Fruit fly (Drosophila melanogaster) whole organism, embryonic: ENCODE results near the gene CG42329.

Source experiments
- Atf-2 ChIP-seq: fragments of 200-800 bp; sonication (Bioruptor generic); optimal IDR thresholded peaks from 2 replicates; lab custom pipeline; 2016; ENCODE audit warnings: missing biosample characterization, missing genetic modification characterization
- Atf6 ChIP-seq: fragments of 200-800 bp; sonication (Bioruptor generic); IDR thresholded peaks from 2 replicates; pipeline ENCODE4 v1.3.6; 2022; ENCODE audit warnings: missing biosample characterization, missing genetic modification characterization
- CG10979 ChIP-seq: fragments of 200-800 bp; sonication (Bioruptor generic); optimal IDR thresholded peaks from 2 replicates; lab custom pipeline; 2018; ENCODE audit warnings: missing biosample characterization, mild to moderate bottlenecking, missing genetic modification characterization, moderate library complexity
- CG11085 ChIP-seq: fragments of 200-800 bp; sonication (Bioruptor generic); IDR thresholded peaks from 2 replicates; pipeline ENCODE4 v1.3.6; 2022; ENCODE audit warnings: missing biosample characterization, missing genetic modification characterization
- CG11247 ChIP-seq: fragments of 200-800 bp; sonication (Bioruptor generic); IDR thresholded peaks from 2 replicates; pipeline ENCODE4 v1.3.6; 2022; ENCODE audit warnings: missing biosample characterization, missing genetic modification characterization
- CG12391 ChIP-seq: fragments of 200-800 bp; sonication (Bioruptor generic); optimal IDR thresholded peaks from 3 replicates; lab custom pipeline; 2018; ENCODE audit warnings: missing biosample characterization, mild to moderate bottlenecking, missing genetic modification characterization, moderate library complexity
- CG1602 ChIP-seq: fragments of 200-800 bp; sonication (Bioruptor generic); optimal IDR thresholded peaks from 3 replicates; lab custom pipeline; 2016; ENCODE audit warnings: missing biosample characterization, missing genetic modification characterization
- CG16863 ChIP-seq: fragments of 200-800 bp; sonication (Bioruptor generic); optimal IDR thresholded peaks from 3 replicates; lab custom pipeline; 2016; ENCODE audit warnings: missing biosample characterization, missing genetic modification characterization
- CG17186 ChIP-seq: fragments of 200-800 bp; sonication (Bioruptor generic); optimal IDR thresholded peaks from 3 replicates; lab custom pipeline; 2017; ENCODE audit warnings: missing biosample characterization, missing genetic modification reagents, missing genetic modification characterization
- CG17568 ChIP-seq: fragments of 200-800 bp; sonication (Bioruptor generic); optimal IDR thresholded peaks from 2 replicates; lab custom pipeline; 2018; ENCODE audit warnings: missing biosample characterization, mild to moderate bottlenecking, missing genetic modification characterization, moderate library complexity
- CG17612 ChIP-seq: fragments of 200-800 bp; sonication (Bioruptor generic); IDR thresholded peaks from 2 replicates; pipeline ENCODE4 v1.3.6; 2022; ENCODE audit warnings: missing biosample characterization, missing genetic modification characterization
- CG2712 ChIP-seq: fragments of 200-800 bp; optimal IDR thresholded peaks from 3 replicates; lab custom pipeline; 2019; ENCODE audit warnings: missing biosample characterization, mild to moderate bottlenecking, missing genetic modification characterization, moderate library complexity
- CG32772 ChIP-seq: fragments of 200-800 bp; sonication (Bioruptor generic); IDR thresholded peaks from 2 replicates; pipeline ENCODE4 v1.3.6; 2022; ENCODE audit warnings: missing biosample characterization, missing genetic modification characterization
- CG4404 ChIP-seq: fragments of 200-800 bp; sonication (Bioruptor generic); IDR thresholded peaks from 2 replicates; pipeline ENCODE4 v1.3.6; 2022; ENCODE audit warnings: missing biosample characterization, missing genetic modification characterization
- CG6765 ChIP-seq: fragments of 200-800 bp; sonication (Bioruptor generic); optimal IDR thresholded peaks from 3 replicates; lab custom pipeline; 2017; ENCODE audit warnings: missing biosample characterization, mild to moderate bottlenecking, missing genetic modification characterization
- CG7357 ChIP-seq: fragments of 200-800 bp; sonication (Bioruptor generic); IDR thresholded peaks from 3 replicates; pipeline ENCODE4 v1.3.6; 2022; ENCODE audit warnings: missing biosample characterization, missing genetic modification characterization
- CG7372 ChIP-seq: fragments of 200-800 bp; sonication (Bioruptor generic); IDR thresholded peaks from 2 replicates; pipeline ENCODE4 v1.3.6; 2022; ENCODE audit warnings: missing biosample characterization, missing genetic modification characterization
- H15 ChIP-seq: fragments of 200-800 bp; sonication (Bioruptor generic); IDR thresholded peaks from 3 replicates; pipeline ENCODE4 v1.3.6; 2022; ENCODE audit warnings: missing biosample characterization, missing genetic modification characterization
- HHEX ChIP-seq: fragments of 200-800 bp; sonication (Bioruptor generic); optimal IDR thresholded peaks from 3 replicates; lab custom pipeline; 2017; ENCODE audit warnings: missing biosample characterization, mild to moderate bottlenecking, missing genetic modification characterization, missing genetic modification reagents
- HLH54F ChIP-seq: fragments of 200-800 bp; sonication (Bioruptor generic); optimal IDR thresholded peaks from 3 replicates; lab custom pipeline; 2016; ENCODE audit warnings: missing biosample characterization, missing genetic modification characterization
- Hmr ChIP-seq: fragments of 200-800 bp; sonication (Bioruptor generic); optimal IDR thresholded peaks from 3 replicates; lab custom pipeline; 2017; ENCODE audit warnings: mild to moderate bottlenecking, missing biosample characterization, missing genetic modification reagents, missing genetic modification characterization
- Hsf ChIP-seq: fragments of 200-800 bp; sonication (Bioruptor generic); optimal IDR thresholded peaks from 3 replicates; lab custom pipeline; 2016; ENCODE audit warnings: missing biosample characterization, missing genetic modification characterization
- MESR4 ChIP-seq: fragments of 200-800 bp; sonication (Bioruptor generic); optimal IDR thresholded peaks from 2 replicates; lab custom pipeline; 2018; ENCODE audit warnings: missing biosample characterization, mild to moderate bottlenecking, missing genetic modification characterization, moderate library complexity
- Spps ChIP-seq: fragments of 200-800 bp; sonication (Bioruptor generic); optimal IDR thresholded peaks from 2 replicates; lab custom pipeline; 2018; ENCODE audit warnings: missing biosample characterization, mild to moderate bottlenecking, missing genetic modification characterization
- Usf ChIP-seq: fragments of 200-800 bp; sonication (Bioruptor generic); optimal IDR thresholded peaks from 2 replicates; lab custom pipeline; 2017; ENCODE audit warnings: missing genotype, missing biosample characterization, missing genetic modification characterization
- ato ChIP-seq: fragments of 200-800 bp; sonication (Bioruptor generic); IDR thresholded peaks from 2 replicates; pipeline ENCODE4 v1.3.6; 2022; ENCODE audit warnings: missing biosample characterization, missing genetic modification characterization; ENCODE audit not compliant: partially characterized antibody
- bbx ChIP-seq: fragments of 200-800 bp; sonication (Bioruptor generic); IDR thresholded peaks from 2 replicates; pipeline ENCODE4 v1.3.6; 2022; ENCODE audit warnings: missing biosample characterization, missing genetic modification characterization; ENCODE audit not compliant: partially characterized antibody
- corto ChIP-seq: fragments of 200-800 bp; sonication (Bioruptor generic); optimal IDR thresholded peaks from 2 replicates; lab custom pipeline; 2016; ENCODE audit warnings: missing biosample characterization, mild to moderate bottlenecking, missing genetic modification characterization, moderate library complexity
- disco-r ChIP-seq: fragments of 200-800 bp; sonication (Bioruptor generic); optimal IDR thresholded peaks from 2 replicates; lab custom pipeline; 2016; ENCODE audit warnings: missing biosample characterization, missing genetic modification characterization
- ems ChIP-seq: fragments of 200-800 bp; sonication (Bioruptor generic); optimal IDR thresholded peaks from 3 replicates; lab custom pipeline; 2016; ENCODE audit warnings: missing biosample characterization, missing genetic modification characterization
- exex ChIP-seq: fragments of 200-800 bp; sonication (Bioruptor generic); optimal IDR thresholded peaks from 4 replicates; lab custom pipeline; 2018; ENCODE audit warnings: missing biosample characterization, mild to moderate bottlenecking, missing genetic modification characterization, moderate library complexity
- gcm2 ChIP-seq: fragments of 200-800 bp; sonication (Bioruptor generic); optimal IDR thresholded peaks from 2 replicates; lab custom pipeline; 2016; ENCODE audit warnings: missing biosample characterization, missing genetic modification characterization
- gem ChIP-seq: fragments of 200-800 bp; sonication (Bioruptor generic); optimal IDR thresholded peaks from 2 replicates; lab custom pipeline; 2019; ENCODE audit warnings: missing biosample characterization, mild to moderate bottlenecking, missing genetic modification characterization, moderate library complexity
- ham ChIP-seq: fragments of 200-800 bp; sonication (Bioruptor generic); IDR thresholded peaks from 2 replicates; pipeline ENCODE4 v1.3.6; 2022; ENCODE audit warnings: missing biosample characterization, missing genetic modification characterization
- kah ChIP-seq: fragments of 200-800 bp; sonication (Bioruptor generic); optimal IDR thresholded peaks from 2 replicates; lab custom pipeline; 2018; ENCODE audit warnings: missing biosample characterization, mild to moderate bottlenecking, missing genetic modification characterization
- knrl ChIP-seq: fragments of 200-800 bp; sonication (Bioruptor generic); IDR thresholded peaks from 3 replicates; pipeline ENCODE4 v1.3.6; 2022; ENCODE audit warnings: missing biosample characterization, missing genetic modification characterization; ENCODE audit not compliant: partially characterized antibody
- maf-S ChIP-seq: fragments of 200-800 bp; sonication (Bioruptor generic); optimal IDR thresholded peaks from 2 replicates; lab custom pipeline; 2016; ENCODE audit warnings: missing biosample characterization, missing genetic modification characterization
- odd ChIP-seq: fragments of 200-800 bp; sonication (Bioruptor generic); optimal IDR thresholded peaks from 2 replicates; lab custom pipeline; 2017; ENCODE audit warnings: missing biosample characterization, mild to moderate bottlenecking, missing genetic modification characterization
- pfk ChIP-seq: fragments of 200-800 bp; sonication (Bioruptor generic); optimal IDR thresholded peaks from 2 replicates; lab custom pipeline; 2018; ENCODE audit warnings: missing biosample characterization, mild to moderate bottlenecking, missing genetic modification characterization, moderate library complexity
- pho ChIP-seq: fragments of 200-800 bp; sonication (Bioruptor generic); optimal IDR thresholded peaks from 2 replicates; lab custom pipeline; 2016; ENCODE audit warnings: missing biosample characterization, missing genetic modification characterization
- pum ChIP-seq: fragments of 200-800 bp; sonication (Bioruptor generic); optimal IDR thresholded peaks from 2 replicates; lab custom pipeline; 2016; ENCODE audit warnings: missing biosample characterization, missing genetic modification characterization
- sna ChIP-seq: fragments of 200-800 bp; sonication (Bioruptor generic); IDR thresholded peaks from 2 replicates; pipeline ENCODE4 v1.3.6; 2022; ENCODE audit warnings: missing biosample characterization, missing genetic modification characterization; ENCODE audit not compliant: partially characterized antibody
- tgo ChIP-seq: fragments of 200-800 bp; sonication (Bioruptor generic); IDR thresholded peaks from 3 replicates; pipeline ENCODE4 v1.3.6; 2022; ENCODE audit warnings: missing biosample characterization, missing genetic modification characterization
- tna ChIP-seq: fragments of 200-800 bp; sonication (Bioruptor generic); IDR thresholded peaks from 2 replicates; pipeline ENCODE4 v1.3.6; 2022; ENCODE audit warnings: missing biosample characterization, missing genetic modification characterization; ENCODE audit not compliant: partially characterized antibody
- trh ChIP-seq: fragments of 200-800 bp; sonication (Bioruptor generic); optimal IDR thresholded peaks from 2 replicates; lab custom pipeline; 2016; ENCODE audit warnings: missing biosample characterization, missing genetic modification characterization
- ttk ChIP-seq: fragments of 200-800 bp; sonication (Bioruptor generic); IDR thresholded peaks from 2 replicates; pipeline ENCODE4 v2.1.2; 2022; ENCODE audit warnings: missing biosample characterization, missing genetic modification characterization
- tup ChIP-seq: fragments of 200-800 bp; sonication (Bioruptor generic); optimal IDR thresholded peaks from 2 replicates; lab custom pipeline; 2016; ENCODE audit warnings: missing biosample characterization, mild to moderate bottlenecking, missing genetic modification characterization, moderate library complexity
- vfl ChIP-seq: fragments of 200-800 bp; sonication (Bioruptor generic); optimal IDR thresholded peaks from 2 replicates; lab custom pipeline; 2016; ENCODE audit warnings: missing biosample characterization, missing genetic modification characterization
- vvl ChIP-seq: fragments of 200-800 bp; sonication (Bioruptor generic); IDR thresholded peaks from 2 replicates; pipeline ENCODE4 v1.3.6; 2022; ENCODE audit warnings: missing biosample characterization, missing genetic modification characterization
- zen2 ChIP-seq: fragments of 200-800 bp; sonication (Bioruptor generic); IDR thresholded peaks from 3 replicates; pipeline ENCODE4 v1.3.6; 2022; ENCODE audit warnings: missing biosample characterization, missing genetic modification characterization; ENCODE audit not compliant: partially characterized antibody

The CG42329 gene

dm6 chr2L:1169867-1170415 lies 49.2 kb upstream of the CG42329 start, which contains the start of the genes CG31922 and Plap (continued):
- peak; percentile 53 for TF ChIP-seq ato (GFP tag; lab: Robert Waterston, UW)
- TF ChIP-seq CG10979 (tag; lab: Kevin White, UChicago) = peak; percentile 54
- TF ChIP-seq CG17186 = peak; percentile 14
- peak; percentile 61; the same call in 1 of the 3 replicates for TF ChIP-seq tgo (GFP tag; lab: Robert Waterston, UW)
- TF ChIP-seq ems (GFP tag; lab: Kevin White, UChicago) = peak; percentile 71
- peak; percentile 26 for TF ChIP-seq Spps
- TF ChIP-seq odd (GFP tag; lab: Kevin White, UChicago) = no peak
- peak; percentile 19 for TF ChIP-seq maf-S (GFP tag; lab: Kevin White, UChicago)
- TF ChIP-seq Usf = no peak
- TF ChIP-seq CG12391 (tag; lab: Kevin White, UChicago) = peak; percentile 82
- TF ChIP-seq CG4404 = peak; percentile 67
- TF ChIP-seq sna (GFP tag; lab: Robert Waterston, UW) = peak; percentile 90
- peak; percentile 81 for TF ChIP-seq pho
- no peak for TF ChIP-seq trh (GFP tag; lab: Kevin White, UChicago)
- TF ChIP-seq pum (GFP tag; lab: Kevin White, UChicago) = peak; percentile 74
- peak; percentile 25; the same call in 1 of the 2 replicates for TF ChIP-seq vvl (GFP tag; lab: Robert Waterston, UW)
- TF ChIP-seq disco-r = peak; percentile 31
- TF ChIP-seq HLH54F (GFP tag; lab: Kevin White, UChicago) = peak; percentile 75
- TF ChIP-seq MESR4 (GFP tag; lab: Kevin White, UChicago) = peak; percentile 18
- peak; percentile 60; the same call in 1 of the 2 replicates for TF ChIP-seq Atf6 (GFP tag; lab: Robert Waterston, UW)
- TF ChIP-seq CG7372 (GFP tag; lab: Robert Waterston, UW) = peak; percentile 54; the same call in 1 of the 2 replicates
- peak; percentile 73; the same call in 2 of the 3 replicates for TF ChIP-seq zen2 (GFP tag; lab: Robert Waterston, UW)
- peak; percentile 38; the same call in 1 of the 2 replicates for TF ChIP-seq tna (GFP tag; lab: Robert Waterston, UW)
- peak; percentile 62 for TF ChIP-seq CG1602 (GFP tag; lab: Kevin White, UChicago)
- TF ChIP-seq vfl (GFP tag; lab: Kevin White, UChicago) = peak; percentile 79
- no peak for TF ChIP-seq ham (GFP tag; lab: Robert Waterston, UW)
- no peak for TF ChIP-seq CG32772
- TF ChIP-seq kah (GFP tag; lab: Kevin White, UChicago) = no peak
- no peak for TF ChIP-seq CG17568 (GFP tag; lab: Kevin White, UChicago)
- peak; percentile 74 for TF ChIP-seq Hsf (GFP tag; lab: Kevin White, UChicago)
- no peak for TF ChIP-seq corto
- TF ChIP-seq CG6765 (GFP tag; lab: Kevin White, UChicago) = no peak
- peak; percentile 78 for TF ChIP-seq CG2712 (tag; lab: Kevin White, UChicago)
- no peak for TF ChIP-seq gem (tag; lab: Kevin White, UChicago)
- no peak for TF ChIP-seq exex (tag; lab: Kevin White, UChicago)
- no peak for TF ChIP-seq tup (GFP tag; lab: Kevin White, UChicago)
- no peak for TF ChIP-seq ttk (GFP tag; lab: Robert Waterston, UW)
- TF ChIP-seq CG11247 (GFP tag; lab: Robert Waterston, UW) = no peak
- TF ChIP-seq CG17612 = no peak
- no peak for TF ChIP-seq gcm2 (GFP tag; lab: Kevin White, UChicago)
- TF ChIP-seq bbx = peak; percentile 83
- no peak for TF ChIP-seq Hmr (GFP tag; lab: Kevin White, UChicago)
- TF ChIP-seq CG16863 (GFP tag; lab: Kevin White, UChicago) = peak; percentile 63
- TF ChIP-seq H15 (GFP tag; lab: Robert Waterston, UW) = no peak
- peak; percentile 95 for TF ChIP-seq knrl
- TF ChIP-seq CG11085 (GFP tag; lab: Robert Waterston, UW) = 0 out of 2 replicates have a peak, but pooled peaks have one; percentile 17
- TF ChIP-seq Atf-2 (GFP tag; lab: Kevin White, UChicago) = peak; percentile 32
- TF ChIP-seq CG7357 = no peak
- peak; percentile 3 for TF ChIP-seq HHEX (GFP tag; lab: Kevin White, UChicago)
- TF ChIP-seq pfk = no peak
